Worm (Caenorhabditis elegans) whole organism, L1 larva: ENCODE measurements around the gene ttr-45.
A peak's percentile ranks its signal among the peaks of the same experiment; 100 is the strongest.

ENCODE experiments used
- C04F5.9 ChIP-seq: sonication (generic microtip); optimal IDR thresholded peaks from 2 replicates; lab custom pipeline; 2016; ENCODE audit warnings: missing genetic modification characterization, missing compliant biosample characterization
- C34B4.2 ChIP-seq: sonication (generic microtip); optimal IDR thresholded peaks from 2 replicates; lab custom pipeline; 2017; ENCODE audit warnings: mild to moderate bottlenecking, missing genetic modification characterization, missing compliant biosample characterization
- F16B12.6 ChIP-seq: fragments of 150-350 bp; optimal IDR thresholded peaks from 2 replicates; lab custom pipeline; 2014; ENCODE audit warnings: missing biosample characterization, missing genetic modification characterization
- Y116A8C.19 ChIP-seq: sonication (generic microtip); optimal IDR thresholded peaks from 2 replicates; lab custom pipeline; 2016; ENCODE audit warnings: missing compliant biosample characterization, missing genetic modification characterization, borderline replicate concordance
- aha-1 ChIP-seq: fragments of 150-350 bp; optimal IDR thresholded peaks from 2 replicates; lab custom pipeline; 2014; ENCODE audit warnings: missing biosample characterization, missing genetic modification characterization
- aly-2 ChIP-seq: fragments of 150-350 bp; optimal IDR thresholded peaks from 2 replicates; lab custom pipeline; 2014; ENCODE audit warnings: missing biosample characterization, missing genetic modification characterization
- blmp-1 ChIP-seq: fragments of 150-350 bp; optimal IDR thresholded peaks from 2 replicates; lab custom pipeline; 2014; ENCODE audit warnings: missing biosample characterization, missing genetic modification characterization
- ceh-63 ChIP-seq: fragments of 200-800 bp; sonication (Bioruptor generic); optimal IDR thresholded peaks from 2 replicates; lab custom pipeline; 2018; ENCODE audit warnings: mild to moderate bottlenecking, missing genetic modification characterization, missing compliant biosample characterization
- ces-1 ChIP-seq: fragments of 150-350 bp; optimal IDR thresholded peaks from 2 replicates; lab custom pipeline; 2014; ENCODE audit warnings: missing biosample characterization, missing genetic modification reagents, missing genetic modification characterization
- efl-3 ChIP-seq: fragments of 200-800 bp; sonication (Bioruptor generic); optimal IDR thresholded peaks from 2 replicates; lab custom pipeline; 2018; ENCODE audit warnings: mild to moderate bottlenecking, missing genetic modification characterization, missing compliant biosample characterization
- egl-13 ChIP-seq: sonication (generic microtip); optimal IDR thresholded peaks from 2 replicates; lab custom pipeline; 2016; ENCODE audit warnings: missing genotype, missing genetic modification reagents, missing genetic modification characterization, missing compliant biosample characterization
- elt-3 ChIP-seq, 6 experiments: fragments of 150-350 bp in 1 of 6; sonication (generic microtip); optimal IDR thresholded peaks; 2 replicates each; lab custom pipeline; 2017 to 2018; ENCODE audit warnings: missing biosample characterization in 6 of 6, missing genetic modification characterization in 6 of 6, inconsistent platforms in 1 of 6
- fos-1 ChIP-seq: fragments of 150-350 bp; optimal IDR thresholded peaks from 2 replicates; lab custom pipeline; 2014; ENCODE audit warnings: missing biosample characterization, missing genetic modification characterization
- grh-1 ChIP-seq: fragments of 200-800 bp; sonication (Bioruptor generic); IDR thresholded peaks from 2 replicates; pipeline ENCODE4 v1.3.6; 2022; ENCODE audit warnings: missing genetic modification reagents, missing genetic modification characterization, missing compliant biosample characterization
- hlh-4 ChIP-seq: sonication (generic microtip); optimal IDR thresholded peaks from 2 replicates; lab custom pipeline; 2016; ENCODE audit warnings: mild to moderate bottlenecking, missing genetic modification characterization, missing compliant biosample characterization
- hpl-2 ChIP-seq: fragments of 150-350 bp; optimal IDR thresholded peaks from 2 replicates; lab custom pipeline; 2014; ENCODE audit warnings: missing biosample characterization, missing genetic modification reagents, missing genetic modification characterization
- irx-1 ChIP-seq: sonication (generic microtip); optimal IDR thresholded peaks from 2 replicates; lab custom pipeline; 2016; ENCODE audit warnings: missing genetic modification characterization, missing compliant biosample characterization
- isw-1 ChIP-seq: fragments of 200-800 bp; sonication (Bioruptor generic); IDR thresholded peaks from 2 replicates; pipeline ENCODE4 v1.3.6; 2022; ENCODE audit warnings: missing genetic modification characterization, missing compliant biosample characterization
- lin-14 ChIP-seq: fragments of 200-800 bp; sonication (Bioruptor generic); optimal IDR thresholded peaks from 2 replicates; lab custom pipeline; 2018; ENCODE audit warnings: mild to moderate bottlenecking, missing genetic modification characterization, moderate library complexity, missing compliant biosample characterization
- lin-35 ChIP-seq, 2 experiments: fragments of 150-350 bp; optimal IDR thresholded peaks; 2 replicates each; lab custom pipeline; 2014; ENCODE audit warnings: missing biosample characterization in 2 of 2, missing genetic modification characterization in 2 of 2, missing genetic modification reagents in 2 of 2
- lir-3 ChIP-seq: sonication (generic microtip); optimal IDR thresholded peaks from 2 replicates; lab custom pipeline; 2016; ENCODE audit warnings: mild to moderate bottlenecking, missing genetic modification characterization, moderate library complexity, missing compliant biosample characterization; ENCODE audit not compliant: poor library complexity
- lsy-2 ChIP-seq, 2 experiments: fragments of 150-350 bp; optimal IDR thresholded peaks; 2 replicates each; lab custom pipeline; 2014; ENCODE audit warnings: missing biosample characterization in 2 of 2, missing genetic modification characterization in 2 of 2
- mab-9 ChIP-seq: fragments of 200-800 bp; sonication (Bioruptor generic); IDR thresholded peaks from 2 replicates; pipeline ENCODE4 v1.3.6; 2022; ENCODE audit warnings: missing genetic modification reagents, missing genetic modification characterization, missing compliant biosample characterization
- mef-2 ChIP-seq: fragments of 150-350 bp; optimal IDR thresholded peaks from 2 replicates; lab custom pipeline; 2014; ENCODE audit warnings: missing biosample characterization, missing genetic modification characterization
- nhr-11 ChIP-seq: fragments of 150-350 bp; optimal IDR thresholded peaks from 2 replicates; lab custom pipeline; 2014; ENCODE audit warnings: missing biosample characterization, missing genetic modification characterization
- nhr-12 ChIP-seq: sonication (generic microtip); optimal IDR thresholded peaks from 2 replicates; lab custom pipeline; 2017; ENCODE audit warnings: missing biosample characterization, missing genetic modification characterization
- nhr-19 ChIP-seq: fragments of 200-800 bp; sonication (Bioruptor generic); conservative IDR thresholded peaks from 2 replicates; pipeline ENCODE4 v1.3.6; 2022; ENCODE audit warnings: missing genetic modification characterization, missing compliant biosample characterization
- nhr-237 ChIP-seq: fragments of 150-350 bp; optimal IDR thresholded peaks from 2 replicates; lab custom pipeline; 2014; ENCODE audit warnings: missing biosample characterization, missing genetic modification characterization
- nhr-28 ChIP-seq: fragments of 150-350 bp; optimal IDR thresholded peaks from 2 replicates; lab custom pipeline; 2014; ENCODE audit warnings: missing biosample characterization, missing genetic modification characterization
- nhr-77 ChIP-seq: fragments of 150-350 bp; optimal IDR thresholded peaks from 2 replicates; lab custom pipeline; 2014; ENCODE audit warnings: missing biosample characterization, missing genetic modification characterization
- nhr-84 ChIP-seq: sonication (generic microtip); optimal IDR thresholded peaks from 2 replicates; lab custom pipeline; 2017; ENCODE audit warnings: missing biosample characterization, missing genetic modification characterization
- nhr-90 ChIP-seq: sonication (generic microtip); optimal IDR thresholded peaks from 2 replicates; lab custom pipeline; 2016; ENCODE audit warnings: mild to moderate bottlenecking, missing genetic modification characterization, missing compliant biosample characterization; ENCODE audit not compliant: poor library complexity
- pqm-1 ChIP-seq: sonication (generic microtip); optimal IDR thresholded peaks from 3 replicates; lab custom pipeline; 2017; ENCODE audit warnings: missing biosample characterization, missing genetic modification characterization
- skn-1 ChIP-seq: fragments of 150-350 bp; optimal IDR thresholded peaks from 2 replicates; lab custom pipeline; 2014; ENCODE audit warnings: missing biosample characterization, missing genetic modification characterization
- snpc-4 ChIP-seq: fragments of 150-350 bp; optimal IDR thresholded peaks from 2 replicates; lab custom pipeline; 2014; ENCODE audit warnings: missing biosample characterization, missing genetic modification characterization
- sox-4 ChIP-seq: sonication (generic microtip); optimal IDR thresholded peaks from 2 replicates; lab custom pipeline; 2016; ENCODE audit warnings: missing genetic modification characterization, missing compliant biosample characterization
- sptf-1 ChIP-seq: fragments of 150-350 bp; optimal IDR thresholded peaks from 2 replicates; lab custom pipeline; 2014; ENCODE audit warnings: missing biosample characterization, missing genetic modification characterization
- sup-37 ChIP-seq: fragments of 200-800 bp; sonication (Bioruptor generic); optimal IDR thresholded peaks from 2 replicates; lab custom pipeline; 2018; ENCODE audit warnings: mild to moderate bottlenecking, missing genetic modification characterization, missing compliant biosample characterization
- tbx-2 ChIP-seq: sonication (generic microtip); optimal IDR thresholded peaks from 2 replicates; lab custom pipeline; 2016; ENCODE audit warnings: missing genetic modification characterization, missing compliant biosample characterization
- tlp-1 ChIP-seq: fragments of 150-350 bp; optimal IDR thresholded peaks from 2 replicates; lab custom pipeline; 2014; ENCODE audit warnings: missing biosample characterization, missing genetic modification characterization
- unc-30 ChIP-seq: sonication (generic microtip); optimal IDR thresholded peaks from 2 replicates; lab custom pipeline; 2017; ENCODE audit warnings: missing biosample characterization, missing genetic modification characterization
- unc-62 ChIP-seq: fragments of 150-350 bp; optimal IDR thresholded peaks from 2 replicates; lab custom pipeline; 2014; ENCODE audit warnings: missing biosample characterization, missing genetic modification reagents, missing genetic modification characterization
- ztf-4 ChIP-seq: fragments of 150-350 bp; optimal IDR thresholded peaks from 2 replicates; lab custom pipeline; 2014; ENCODE audit warnings: missing biosample characterization, missing genetic modification characterization

ttr-45 gene

DNA sequence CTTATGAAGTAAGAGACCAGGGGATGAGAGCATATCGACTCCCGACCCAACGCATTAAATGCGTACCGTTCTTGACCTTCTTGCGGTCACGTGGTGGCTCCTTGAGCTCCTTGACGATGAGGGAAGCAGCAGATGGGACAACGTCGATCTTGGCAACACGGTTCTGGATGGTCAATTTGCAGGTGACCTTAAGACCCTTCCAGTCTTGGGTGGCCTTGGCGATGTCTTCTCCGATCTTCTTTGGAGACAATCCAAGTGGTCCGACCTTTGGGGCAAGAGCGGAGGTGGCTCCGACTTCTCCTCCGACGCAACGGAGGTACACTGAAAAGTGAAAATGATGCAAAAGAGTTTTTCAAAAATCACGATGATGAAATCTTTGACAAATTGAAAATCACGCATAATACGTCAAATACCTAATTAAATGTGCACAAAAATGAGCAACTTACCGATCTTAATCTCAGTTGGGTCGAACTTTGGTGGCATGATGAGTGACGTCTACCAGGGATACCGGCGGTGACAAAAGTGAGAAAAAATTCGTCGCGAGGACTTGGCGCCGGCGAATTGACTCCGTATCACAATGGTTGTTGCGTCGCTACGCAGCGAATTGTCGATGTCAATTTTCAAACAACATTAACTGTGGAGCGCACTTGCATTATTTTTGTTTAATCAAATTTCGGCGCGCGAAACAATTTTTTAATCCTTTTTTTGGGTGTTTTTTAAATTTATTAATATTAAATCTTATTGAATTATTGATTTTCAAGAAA lies 13.8 kb upstream of the ttr-45 start, which contains the start of gene rpl-12 (continued):
- TF ChIP-seq sptf-1 (no peak), snpc-4 (tag; lab: Kevin White, UChicago) (peak; percentile 92), sup-37 (GFP tag; lab: Kevin White, UChicago) (peak; percentile 97), lsy-2 (tag; optimal IDR thresholded peaks at IDR 0.05; lab: Kevin White, UChicago) (peak; percentile 98), nhr-19 (GFP tag; lab: Robert Waterston, UW) (peak; percentile 99), lin-35 (GFP tag; optimal IDR thresholded peaks at IDR 0.05; lab: Kevin White, UChicago) (peak; percentile 98 to 99), hpl-2 (peak; percentile 93), ceh-63 (GFP tag; lab: Kevin White, UChicago) (peak; percentile 77), unc-30 (tag; lab: Kevin White, UChicago) (no peak), C04F5.9 (tag; lab: Kevin White, UChicago) (peak; percentile 97), egl-13 (tag; lab: Kevin White, UChicago) (peak; percentile 97), hlh-4 (tag; lab: Kevin White, UChicago) (no peak), Y116A8C.19 (tag; lab: Kevin White, UChicago) (peak; percentile 25), blmp-1 (tag; lab: Kevin White, UChicago) (peak; percentile 83), elt-3 (tag; optimal IDR thresholded peaks at IDR 0.05; lab: Kevin White, UChicago) (peak; percentile 86 to 99 (median 98)), efl-3 (GFP tag; lab: Kevin White, UChicago) (peak; percentile 58), irx-1 (peak; percentile 99), F16B12.6 (tag; lab: Kevin White, UChicago) (peak; percentile 79), ztf-4 (tag; lab: Kevin White, UChicago) (peak; percentile 98), nhr-237 (tag; lab: Kevin White, UChicago) (peak; percentile 96), nhr-90 (peak; percentile 99), mab-9 (GFP tag; lab: Robert Waterston, UW) (peak; percentile 96), lin-14 (peak; percentile 99), aly-2 (tag; lab: Kevin White, UChicago) (peak; percentile 93), unc-62 (peak; percentile 21), grh-1 (peak; percentile 97), nhr-28 (peak; percentile 36), nhr-77 (peak; percentile 98), isw-1 (GFP tag; lab: Robert Waterston, UW) (peak; percentile 99), skn-1 (tag; lab: Kevin White, UChicago) (peak; percentile 96), C34B4.2 (tag; lab: Kevin White, UChicago) (peak; percentile 82), nhr-84 (tag; lab: Kevin White, UChicago) (peak; percentile 67), aha-1 (peak; percentile 86), tlp-1 (tag; lab: Kevin White, UChicago) (no peak), pqm-1 (tag; lab: Kevin White, UChicago) (no peak), fos-1 (tag; lab: Kevin White, UChicago) (peak; percentile 97), nhr-11 (tag; lab: Kevin White, UChicago) (peak; percentile 93), nhr-12 (tag; lab: Kevin White, UChicago) (peak; percentile 35), mef-2 (tag; lab: Kevin White, UChicago) (peak; percentile 93), ces-1 (GFP tag; lab: Kevin White, UChicago) (peak; percentile 94), lir-3 (peak; percentile 95), tbx-2 (peak; percentile 99)

DNA sequence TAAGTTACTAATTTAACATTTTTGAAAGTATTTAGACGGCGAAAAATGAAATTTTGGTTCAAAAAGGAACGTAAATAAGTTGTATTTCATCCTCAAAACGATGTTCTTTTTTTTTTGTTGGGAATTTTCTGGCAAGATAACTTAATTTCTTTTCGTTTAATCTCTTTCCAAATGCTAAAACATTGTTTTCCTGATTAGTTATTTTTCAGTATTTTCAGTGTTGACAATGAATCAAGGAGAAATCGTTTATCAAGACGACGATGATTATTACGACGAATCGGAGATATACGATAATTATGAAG lies 13.2 kb upstream of the ttr-45 start, which contains the start of gene lin-54:
lin-54 (plus strand) TSS at position 203 of the 302 bp plus-strand sequence.
- TF ChIP-seq unc-30 (tag; lab: Kevin White, UChicago) (no peak), nhr-12 (tag; lab: Kevin White, UChicago) (no peak), sox-4 (tag; lab: Kevin White, UChicago) (no peak), tbx-2 (no peak), tlp-1 (tag; lab: Kevin White, UChicago) (no peak)
